Fruit fly (Drosophila melanogaster): ENCODE measurements around the gene CG5500.

Gene CG5500

dm6 chr3R:26866577-26867456, 9.6 kb upstream of the CG5500 start, which contains the start of the genes ball and His2Av (continued):
- TF ChIP-seq CG9705 (GFP tag; optimal IDR thresholded peaks at IDR 0.05) (peak; percentile 41), br (GFP tag; optimal IDR thresholded peaks at IDR 0.05) (peak; percentile 86), Myc (optimal IDR thresholded peaks at IDR 0.05) (peak; percentile 77)

dm6 chr3R:26867457-26868044, 8.9 kb upstream of the CG5500 start:
- TF ChIP-seq Myc (optimal IDR thresholded peaks at IDR 0.05) = no peak
- TF ChIP-seq br (GFP tag; optimal IDR thresholded peaks at IDR 0.05) = no peak
- TF ChIP-seq OdsH (GFP tag; optimal IDR thresholded peaks at IDR 0.05) = no peak
- no peak for TF ChIP-seq Hr78 (GFP tag; optimal IDR thresholded peaks at IDR 0.05)
- TF ChIP-seq brk (GFP tag; optimal IDR thresholded peaks at IDR 0.05) = no peak
- no peak for TF ChIP-seq foxo (GFP tag; optimal IDR thresholded peaks at IDR 0.05)
- TF ChIP-seq Hnf4 (GFP tag; optimal IDR thresholded peaks at IDR 0.05) = no peak
- no peak for TF ChIP-seq Vsx2 (GFP tag; optimal IDR thresholded peaks at IDR 0.05; ENCODE audit: partially characterized antibody)
- no peak for TF ChIP-seq sage (GFP tag; optimal IDR thresholded peaks at IDR 0.05)
- TF ChIP-seq psq (GFP tag; optimal IDR thresholded peaks at IDR 0.05) = no peak
- no peak for TF ChIP-seq GATAd (GFP tag; optimal IDR thresholded peaks at IDR 0.05)
- no peak for TF ChIP-seq Dfd (GFP tag; optimal IDR thresholded peaks at IDR 0.05)
- TF ChIP-seq ey (GFP tag; optimal IDR thresholded peaks at IDR 0.05) = no peak
- TF ChIP-seq CG32264 (GFP tag; optimal IDR thresholded peaks at IDR 0.05) = no peak
- TF ChIP-seq fru (GFP tag; optimal IDR thresholded peaks at IDR 0.05) = no peak

dm6 chr3R:26869431-26869830, 7.0 kb upstream of the CG5500 start:
- TF ChIP-seq OdsH (GFP tag; optimal IDR thresholded peaks at IDR 0.05) = no peak

- TF ChIP-seq Myc (optimal IDR thresholded peaks at IDR 0.05) (no peak), Sp1 (GFP tag; optimal IDR thresholded peaks at IDR 0.05) (no peak), Dfd (GFP tag; optimal IDR thresholded peaks at IDR 0.05) (no peak), br (GFP tag; optimal IDR thresholded peaks at IDR 0.05) (no peak), CG32264 (GFP tag; optimal IDR thresholded peaks at IDR 0.05) (no peak), brk (GFP tag; optimal IDR thresholded peaks at IDR 0.05) (no peak), usp (GFP tag; optimal IDR thresholded peaks at IDR 0.05) (no peak), CG9705 (GFP tag; optimal IDR thresholded peaks at IDR 0.05) (no peak), Hr78 (GFP tag; optimal IDR thresholded peaks at IDR 0.05) (no peak), jim (GFP tag; optimal IDR thresholded peaks at IDR 0.05) (no peak), Hr83 (GFP tag; optimal IDR thresholded peaks at IDR 0.05; ENCODE audit: poor library complexity, severe bottlenecking) (no peak), Abd-B (GFP tag; optimal IDR thresholded peaks at IDR 0.05) (no peak), foxo (GFP tag; optimal IDR thresholded peaks at IDR 0.05) (no peak), rgr (GFP tag; optimal IDR thresholded peaks at IDR 0.05) (no peak), dsf (GFP tag; optimal IDR thresholded peaks at IDR 0.05; ENCODE audit: borderline replicate concordance) (no peak), Jra (GFP tag; optimal IDR thresholded peaks at IDR 0.05) (no peak)
Measured at dm6 chr3R:26870494-26870893, 5.9 kb upstream of the CG5500 start.

- TF ChIP-seq CG9705 (GFP tag; optimal IDR thresholded peaks at IDR 0.05) (no peak), Hr78 (GFP tag; optimal IDR thresholded peaks at IDR 0.05) (no peak), fru (GFP tag; optimal IDR thresholded peaks at IDR 0.05) (no peak), dmrt93B (GFP tag; optimal IDR thresholded peaks at IDR 0.05) (no peak), brk (GFP tag; optimal IDR thresholded peaks at IDR 0.05) (no peak), jim (GFP tag; optimal IDR thresholded peaks at IDR 0.05) (no peak), HLH106 (tag; optimal IDR thresholded peaks at IDR 0.05) (no peak)
Measured at dm6 chr3R:26871061-26871460, 5.4 kb upstream of the CG5500 start.

- TF ChIP-seq sv (GFP tag; optimal IDR thresholded peaks at IDR 0.05) (no peak), Jra (GFP tag; optimal IDR thresholded peaks at IDR 0.05) (no peak), foxo (GFP tag; optimal IDR thresholded peaks at IDR 0.05) (no peak), pan (optimal IDR thresholded peaks at IDR 0.05) (no peak), tai (GFP tag; optimal IDR thresholded peaks at IDR 0.05) (no peak), Dif (GFP tag; optimal IDR thresholded peaks at IDR 0.05; ENCODE audit: partially characterized antibody) (no peak), woc (GFP tag; optimal IDR thresholded peaks at IDR 0.05) (no peak), GATAd (GFP tag; optimal IDR thresholded peaks at IDR 0.05) (no peak), sage (GFP tag; optimal IDR thresholded peaks at IDR 0.05) (no peak), rgr (GFP tag; optimal IDR thresholded peaks at IDR 0.05) (no peak), dmrt93B (GFP tag; optimal IDR thresholded peaks at IDR 0.05) (no peak), Vsx2 (GFP tag; optimal IDR thresholded peaks at IDR 0.05; ENCODE audit: partially characterized antibody) (no peak), Hr83 (GFP tag; optimal IDR thresholded peaks at IDR 0.05; ENCODE audit: poor library complexity, severe bottlenecking) (no peak), Hnf4 (GFP tag; optimal IDR thresholded peaks at IDR 0.05) (no peak), Rel (GFP tag; optimal IDR thresholded peaks at IDR 0.05) (no peak), Rel (tag; optimal IDR thresholded peaks at IDR 0.05) (no peak), N (GFP tag; optimal IDR thresholded peaks at IDR 0.05) (no peak), Sp1 (GFP tag; optimal IDR thresholded peaks at IDR 0.05) (no peak), h (GFP tag; optimal IDR thresholded peaks at IDR 0.05) (no peak), Hr78 (GFP tag; optimal IDR thresholded peaks at IDR 0.05) (no peak), CrebA (GFP tag; optimal IDR thresholded peaks at IDR 0.05; ENCODE audit: borderline replicate concordance) (no peak)
Measured at dm6 chr3R:26871852-26872251, 4.6 kb upstream of the CG5500 start, which contains the start of gene SPARC. Gene SPARC, minus strand, starts transcription at chr3R:26871995.

Data from whole organism, wandering third instar larva.